Worm (Caenorhabditis elegans): Measurements from ENCODE around the gene mct-6.

mct-6 gene

ce11 chrX:16770398-16770797 is at the start of gene mct-6:
mct-6 (minus strand) TSS chrX:16770498.
- TF ChIP-seq unc-62 (GFP tag; optimal IDR thresholded peaks at IDR 0.05) = no peak

DNA sequence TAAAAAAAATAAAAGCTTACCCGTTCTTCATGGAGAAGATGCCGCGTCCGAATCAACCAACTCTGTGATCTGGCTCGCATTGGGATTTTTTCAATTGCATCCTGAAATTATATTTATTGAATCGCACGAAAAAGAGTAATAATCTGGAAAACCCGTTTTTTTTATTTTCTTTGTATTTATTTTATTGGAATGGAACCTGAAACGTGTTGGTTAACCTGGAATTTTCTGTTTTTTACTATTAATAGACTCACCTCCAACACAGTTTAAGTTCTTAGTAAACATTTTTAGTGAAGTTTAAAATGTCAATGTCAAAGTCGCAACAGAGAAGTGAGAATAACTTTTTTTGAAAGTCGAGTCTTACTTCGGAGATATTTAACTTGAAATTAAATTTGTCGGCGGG is 48.0 kb upstream of the mct-6 start:
- TF ChIP-seq unc-62 (GFP tag; optimal IDR thresholded peaks at IDR 0.05) = no peak

ce11 chrX:16816854-16817253 is 46.6 kb upstream of the mct-6 start:
- TF ChIP-seq unc-62 (GFP tag; optimal IDR thresholded peaks at IDR 0.05) = no peak

- no peak for TF ChIP-seq unc-62 (GFP tag; optimal IDR thresholded peaks at IDR 0.05)
Observed at ce11 chrX:16815508-16815907, 45.2 kb upstream of the mct-6 start.

ce11 chrX:16814913-16815312 is 44.6 kb upstream of the mct-6 start:
- TF ChIP-seq unc-62 (GFP tag; optimal IDR thresholded peaks at IDR 0.05) = no peak

DNA sequence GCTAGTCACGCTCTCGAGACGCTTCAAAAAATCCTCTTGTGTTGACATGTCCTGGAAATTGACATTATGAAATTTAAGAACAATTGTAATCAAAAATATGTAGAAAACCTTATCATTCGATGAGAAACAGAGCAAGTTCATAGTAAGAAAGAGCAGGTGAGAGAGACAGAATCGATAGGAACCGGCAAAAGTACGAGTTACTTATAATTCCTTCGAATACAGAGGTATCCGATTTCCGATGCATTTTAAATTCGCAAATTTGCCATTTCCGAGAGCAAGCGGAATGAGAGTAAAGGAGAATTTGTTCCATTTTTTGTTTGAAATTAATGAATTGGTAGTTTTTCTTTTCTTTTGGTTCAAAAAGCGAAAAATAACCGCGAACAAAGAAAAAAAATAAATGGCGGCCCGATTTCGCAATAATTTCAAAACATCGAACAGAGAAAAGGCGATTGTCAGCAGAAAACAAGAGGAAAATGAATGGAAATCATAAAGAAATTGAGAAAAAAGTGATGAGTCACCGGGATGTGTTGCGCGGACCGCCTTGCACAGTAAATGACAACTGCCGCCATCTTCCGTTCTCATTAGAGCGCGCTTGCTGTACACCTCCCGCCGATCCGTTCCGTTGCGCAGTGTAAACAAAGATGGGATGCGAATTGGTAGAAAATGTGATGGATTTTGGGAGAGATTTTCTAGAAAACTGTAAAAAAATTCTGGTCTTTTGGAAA is 43.5 kb upstream of the mct-6 start, which contains the start of gene cas-1:
TSS of gene cas-1 (minus strand) at position 51 of the 725 bp plus-strand sequence.
- no peak for TF ChIP-seq unc-62 (GFP tag; optimal IDR thresholded peaks at IDR 0.05)

DNA sequence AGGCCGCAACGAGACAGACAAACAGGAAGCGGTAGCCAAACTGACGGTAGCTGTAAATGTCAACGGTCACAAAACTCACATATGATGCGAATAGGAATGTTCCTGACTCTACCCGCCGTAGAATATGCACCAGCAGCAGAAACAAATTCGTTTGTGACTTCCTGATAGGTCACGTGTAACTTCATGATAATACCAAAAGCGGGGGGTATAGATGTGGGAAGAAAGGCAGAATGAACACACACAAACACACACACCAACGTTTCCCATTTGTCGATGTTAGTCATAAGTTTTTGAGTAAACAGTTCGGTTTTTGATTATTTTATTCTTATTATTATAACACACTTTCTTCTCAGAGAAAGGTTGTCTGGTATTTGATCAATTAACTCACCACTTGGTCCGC is 42.9 kb upstream of the mct-6 start:
- TF ChIP-seq unc-62 (GFP tag; optimal IDR thresholded peaks at IDR 0.05) = no peak

DNA sequence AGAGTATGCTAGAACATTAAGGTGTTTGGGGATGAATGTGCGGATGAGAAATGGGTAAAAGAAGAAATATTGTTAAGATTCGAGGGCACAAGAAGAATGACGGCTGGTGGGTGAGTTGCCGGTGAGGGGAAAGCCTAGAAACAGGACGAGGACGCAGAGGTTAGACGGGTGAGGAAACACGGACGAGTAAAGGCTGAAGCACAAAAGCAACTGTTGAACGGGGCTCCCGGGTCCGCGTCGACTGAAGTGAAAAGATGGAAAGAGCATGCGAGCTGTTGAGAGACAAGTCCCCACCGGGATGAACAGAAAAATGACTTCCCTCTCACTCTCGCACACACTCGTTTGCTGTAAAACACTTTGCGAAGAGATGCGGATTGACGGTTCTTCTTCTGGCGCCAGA is 41.7 kb upstream of the mct-6 start:
- no peak for TF ChIP-seq unc-62 (GFP tag; optimal IDR thresholded peaks at IDR 0.05)

- no peak for TF ChIP-seq unc-62 (GFP tag; optimal IDR thresholded peaks at IDR 0.05)
Observed at ce11 chrX:16809689-16810088, 39.4 kb upstream of the mct-6 start.

DNA sequence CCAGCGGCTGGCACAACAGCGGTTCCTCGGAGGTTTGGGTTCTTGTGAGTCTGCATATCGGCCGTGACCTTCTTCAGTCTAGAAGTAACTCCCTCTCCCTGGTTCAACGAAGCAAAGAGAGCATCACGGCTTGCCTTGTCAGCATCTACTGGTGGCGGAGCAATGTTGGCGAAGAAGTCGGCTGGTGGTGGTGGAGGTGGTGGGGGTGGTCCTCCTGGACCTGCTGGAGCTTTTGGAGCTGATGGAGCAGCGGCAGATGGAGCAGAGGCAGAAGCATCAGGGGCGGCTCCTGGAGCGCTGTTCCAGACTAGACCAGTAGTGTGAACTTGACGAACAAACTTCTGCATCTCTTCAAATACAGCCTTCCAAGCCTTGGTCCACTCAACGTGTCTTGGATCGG is 38.2 kb upstream of the mct-6 start:
- no peak for TF ChIP-seq unc-62 (GFP tag; optimal IDR thresholded peaks at IDR 0.05)

ce11 chrX:16807015-16807414 is 36.7 kb upstream of the mct-6 start, which contains the start of gene mec-4:
mec-4 (minus strand) TSS chrX:16807115.
- TF ChIP-seq unc-62 (GFP tag; optimal IDR thresholded peaks at IDR 0.05) = no peak

ce11 chrX:16803545-16803944 is 33.2 kb upstream of the mct-6 start:
- TF ChIP-seq unc-62 (GFP tag; optimal IDR thresholded peaks at IDR 0.05) = no peak

DNA sequence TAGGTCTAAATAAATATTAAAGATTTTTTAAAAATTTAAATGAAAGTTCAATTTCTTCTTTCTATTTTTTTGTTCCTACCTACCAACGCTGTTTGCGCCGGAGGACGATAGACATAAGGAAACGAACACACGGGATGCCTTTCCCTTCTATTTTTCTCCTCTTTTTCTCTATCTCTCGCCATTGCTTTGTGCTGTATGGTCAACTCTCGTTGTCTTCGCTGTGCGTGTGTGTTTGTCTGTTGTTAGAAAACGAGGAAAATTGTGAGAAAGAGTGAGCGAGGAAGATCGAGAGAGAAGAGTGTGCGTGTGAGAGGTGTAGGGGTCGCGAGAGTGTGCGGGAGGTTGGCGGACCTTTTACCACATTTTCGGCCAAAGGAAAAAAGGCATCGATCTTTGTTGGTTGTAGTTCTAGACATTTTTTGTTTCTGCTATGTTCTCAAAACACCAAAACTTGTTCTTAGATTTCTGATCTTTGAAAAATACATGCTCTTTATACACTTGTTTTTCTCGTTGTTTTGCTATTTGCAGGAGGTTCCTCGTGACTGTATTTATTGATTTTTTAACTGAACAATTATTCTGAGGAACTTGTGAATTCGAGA is 28.9 kb upstream of the mct-6 start:
- TF ChIP-seq unc-62 (GFP tag; optimal IDR thresholded peaks at IDR 0.05) = no peak

DNA sequence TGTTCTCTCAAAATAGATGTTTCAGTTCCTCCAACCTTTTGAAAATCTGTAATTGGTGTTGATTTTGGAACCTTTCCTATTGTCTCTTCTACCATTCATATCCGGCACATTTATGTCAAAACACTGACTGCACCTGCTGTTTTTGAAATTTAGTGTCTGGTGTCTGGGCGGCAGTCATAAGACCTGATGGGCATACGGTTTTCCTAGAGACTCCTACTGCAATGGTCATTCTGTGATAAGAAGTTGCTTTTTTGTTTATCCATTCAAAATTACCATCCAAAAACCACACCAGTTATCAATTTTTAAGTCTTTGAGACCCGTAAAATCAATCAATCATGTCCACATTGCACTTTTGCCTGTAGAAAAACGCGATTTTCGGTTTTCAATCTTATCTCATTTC is 28.3 kb upstream of the mct-6 start:
- TF ChIP-seq unc-62 (GFP tag; optimal IDR thresholded peaks at IDR 0.05) = no peak

DNA sequence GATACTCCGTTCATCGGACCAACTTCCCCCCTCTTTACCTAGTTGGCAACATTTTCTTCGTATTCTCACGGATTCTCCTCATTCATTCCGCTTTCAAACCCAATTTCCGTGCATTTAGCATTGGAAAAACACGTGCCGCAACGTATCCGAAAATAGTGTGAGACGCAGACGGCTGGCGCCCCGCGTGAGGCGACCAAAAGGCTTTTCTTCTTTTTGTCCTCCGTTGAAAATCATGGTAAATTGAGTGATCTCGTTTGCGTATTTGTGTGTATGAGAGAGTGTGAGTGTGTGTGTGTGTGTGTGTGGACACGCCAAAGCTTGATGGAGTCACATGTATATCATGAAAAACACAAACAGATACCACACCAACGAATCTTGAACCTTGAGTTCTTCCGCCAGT is 26.5 kb upstream of the mct-6 start:
- TF ChIP-seq unc-62 (GFP tag; optimal IDR thresholded peaks at IDR 0.05) = no peak

- TF ChIP-seq unc-62 (GFP tag; optimal IDR thresholded peaks at IDR 0.05) = no peak
Observed at ce11 chrX:16795978-16796377, 25.7 kb upstream of the mct-6 start, which contains the start of gene aak-2. aak-2 (plus strand) TSS chrX:16796087.

- no peak for TF ChIP-seq unc-62 (GFP tag; optimal IDR thresholded peaks at IDR 0.05)
Observed at ce11 chrX:16793470-16793869, 23.2 kb upstream of the mct-6 start.

Measured in whole organism, dauer.